Fruit fly (Drosophila melanogaster) whole organism, pupa: ENCODE data around the gene Roc1a.

ENCODE experiments used
- CG10348 ChIP-seq: fragments of 200-800 bp; sonication (Bioruptor generic); IDR thresholded peaks from 2 replicates; pipeline ENCODE4 v1.3.6; 2022; ENCODE audit warnings: missing biosample characterization, missing genetic modification characterization
- CG12605 ChIP-seq: fragments of 200-800 bp; sonication (Bioruptor generic); IDR thresholded peaks from 2 replicates; pipeline ENCODE4 v1.3.6; 2022; ENCODE audit warnings: missing biosample characterization, missing genetic modification characterization
- CG13204 ChIP-seq: fragments of 200-800 bp; sonication (Bioruptor generic); optimal IDR thresholded peaks from 2 replicates; lab custom pipeline; 2018; ENCODE audit warnings: missing biosample characterization, mild to moderate bottlenecking, missing genetic modification characterization, moderate library complexity
- CG14655 ChIP-seq: fragments of 200-800 bp; sonication (Bioruptor generic); optimal IDR thresholded peaks from 3 replicates; lab custom pipeline; 2017; ENCODE audit warnings: mild to moderate bottlenecking, missing biosample characterization, missing genetic modification reagents, missing genetic modification characterization
- CG15710 ChIP-seq: fragments of 200-800 bp; sonication (Bioruptor generic); optimal IDR thresholded peaks from 2 replicates; lab custom pipeline; 2018; ENCODE audit warnings: missing biosample characterization, mild to moderate bottlenecking, missing genetic modification characterization, moderate library complexity
- CG17806 ChIP-seq: fragments of 200-800 bp; sonication (Bioruptor generic); optimal IDR thresholded peaks from 2 replicates; lab custom pipeline; 2018; ENCODE audit warnings: missing biosample characterization, mild to moderate bottlenecking, missing genetic modification characterization, moderate library complexity
- CG32121 ChIP-seq: fragments of 200-800 bp; sonication (Bioruptor generic); IDR thresholded peaks from 2 replicates; pipeline ENCODE4 v1.3.6; 2022; ENCODE audit warnings: missing biosample characterization, missing genetic modification characterization
- CG34367 ChIP-seq: fragments of 200-800 bp; sonication (Bioruptor generic); optimal IDR thresholded peaks from 2 replicates; lab custom pipeline; 2018; ENCODE audit warnings: missing biosample characterization, mild to moderate bottlenecking, missing genetic modification characterization
- CG4496 ChIP-seq: fragments of 200-800 bp; sonication (Bioruptor generic); IDR thresholded peaks from 3 replicates; pipeline ENCODE4 v1.3.6; 2022; ENCODE audit warnings: missing biosample characterization, missing genetic modification characterization
- CG8159 ChIP-seq: fragments of 200-800 bp; sonication (Bioruptor generic); optimal IDR thresholded peaks from 3 replicates; lab custom pipeline; 2018; ENCODE audit warnings: missing biosample characterization, mild to moderate bottlenecking, missing genetic modification characterization, moderate library complexity
- CG8301 ChIP-seq: fragments of 200-800 bp; sonication (Bioruptor generic); optimal IDR thresholded peaks from 2 replicates; lab custom pipeline; 2018; ENCODE audit warnings: missing biosample characterization, mild to moderate bottlenecking, missing genetic modification characterization
- CG9948 ChIP-seq: fragments of 200-800 bp; sonication (Bioruptor generic); optimal IDR thresholded peaks from 2 replicates; lab custom pipeline; 2018; ENCODE audit warnings: missing biosample characterization, mild to moderate bottlenecking, missing genetic modification characterization, moderate library complexity
- D1 ChIP-seq: fragments of 200-800 bp; sonication (Bioruptor generic); optimal IDR thresholded peaks from 2 replicates; lab custom pipeline; 2018; ENCODE audit warnings: missing biosample characterization, mild to moderate bottlenecking, missing genetic modification characterization, moderate library complexity
- EcR ChIP-seq: fragments of 200-800 bp; sonication (Bioruptor generic); optimal IDR thresholded peaks from 3 replicates; lab custom pipeline; 2019; ENCODE audit warnings: missing biosample characterization, missing genetic modification characterization, mild to moderate bottlenecking, moderate library complexity, missing genetic modification reagents
- Ets98B ChIP-seq: fragments of 200-800 bp; sonication (Bioruptor generic); IDR thresholded peaks from 2 replicates; pipeline ENCODE4 v1.3.6; 2022; ENCODE audit warnings: missing biosample characterization, missing genetic modification characterization
- Pif1A ChIP-seq: fragments of 200-800 bp; sonication (Bioruptor generic); optimal IDR thresholded peaks from 3 replicates; lab custom pipeline; 2016; ENCODE audit warnings: missing biosample characterization, missing genetic modification characterization
- Pif1B ChIP-seq: fragments of 200-800 bp; sonication (Bioruptor generic); optimal IDR thresholded peaks from 3 replicates; lab custom pipeline; 2016; ENCODE audit warnings: missing biosample characterization, missing genetic modification characterization
- Snoo ChIP-seq: fragments of 200-800 bp; sonication (Bioruptor generic); optimal IDR thresholded peaks from 3 replicates; lab custom pipeline; 2017; ENCODE audit warnings: missing biosample characterization, mild to moderate bottlenecking, missing genetic modification characterization, inconsistent platforms
- fd96Ca ChIP-seq: fragments of 200-800 bp; sonication (Bioruptor generic); IDR thresholded peaks from 3 replicates; pipeline ENCODE4 v1.3.6; 2022; ENCODE audit warnings: missing biosample characterization, missing genetic modification characterization
- gl ChIP-seq: fragments of 200-800 bp; sonication (Bioruptor generic); optimal IDR thresholded peaks from 2 replicates; lab custom pipeline; 2018; ENCODE audit warnings: missing biosample characterization, mild to moderate bottlenecking, missing genetic modification characterization
- rn ChIP-seq: fragments of 200-800 bp; sonication (Bioruptor generic); IDR thresholded peaks from 2 replicates; pipeline ENCODE4 v1.3.6; 2022; ENCODE audit warnings: missing biosample characterization, missing genetic modification characterization

The Roc1a gene

dm6 chrX:656380-656925 is 9.3 kb downstream of the Roc1a start:
- TF ChIP-seq Pif1A (GFP tag; lab: Kevin White, UChicago) (no peak), CG10348 (no peak), CG9948 (tag; lab: Kevin White, UChicago) (no peak), rn (GFP tag; lab: Robert Waterston, UW) (no peak), CG32121 (GFP tag; lab: Robert Waterston, UW) (no peak), CG4496 (GFP tag; lab: Robert Waterston, UW) (no peak), Ets98B (GFP tag; lab: Robert Waterston, UW) (no peak), CG15710 (tag; lab: Kevin White, UChicago) (no peak), CG14655 (GFP tag; lab: Kevin White, UChicago) (no peak), D1 (tag; lab: Kevin White, UChicago) (no peak), Pif1B (no peak), fd96Ca (GFP tag; lab: Robert Waterston, UW) (no peak), CG8159 (no peak), CG17806 (tag; lab: Kevin White, UChicago) (no peak), Snoo (tag; lab: Kevin White, UChicago) (no peak), CG13204 (GFP tag; lab: Kevin White, UChicago) (no peak)

dm6 chrX:658021-658420 is 10.9 kb downstream of the Roc1a start:
- TF ChIP-seq CG13204 (GFP tag; lab: Kevin White, UChicago), result no peak
- TF ChIP-seq gl (tag; lab: Kevin White, UChicago), result no peak
- no peak for TF ChIP-seq CG17806 (tag; lab: Kevin White, UChicago)
- TF ChIP-seq CG8301 (tag; lab: Kevin White, UChicago), result no peak
- TF ChIP-seq CG14655 (GFP tag; lab: Kevin White, UChicago), result no peak
- TF ChIP-seq CG9948 (tag; lab: Kevin White, UChicago), result no peak
- TF ChIP-seq CG4496 (GFP tag; lab: Robert Waterston, UW), result no peak
- TF ChIP-seq CG32121 (GFP tag; lab: Robert Waterston, UW), result no peak
- no peak for TF ChIP-seq CG8159
- TF ChIP-seq CG15710 (tag; lab: Kevin White, UChicago), result no peak
- TF ChIP-seq CG10348, result no peak
- no peak for TF ChIP-seq CG34367 (tag; lab: Kevin White, UChicago)

dm6 chrX:678503-678902 is 31.4 kb downstream of the Roc1a start:
- TF ChIP-seq CG14655 (GFP tag; lab: Kevin White, UChicago), result peak; percentile 31
- peak; percentile 35 for TF ChIP-seq Pif1A (GFP tag; lab: Kevin White, UChicago)
- 0 out of 2 replicates have a peak, but pooled peaks have one; percentile 31 for TF ChIP-seq CG32121 (GFP tag; lab: Robert Waterston, UW)
- TF ChIP-seq CG9948 (tag; lab: Kevin White, UChicago), result peak; percentile 12
- no peak for TF ChIP-seq Snoo (tag; lab: Kevin White, UChicago)
- TF ChIP-seq CG15710 (tag; lab: Kevin White, UChicago), result peak; percentile 15
- peak; percentile 55; the same call in 1 of the 2 replicates for TF ChIP-seq Ets98B (GFP tag; lab: Robert Waterston, UW)
- TF ChIP-seq CG4496 (GFP tag; lab: Robert Waterston, UW), result peak; percentile 62; the same call in 2 of the 3 replicates
- TF ChIP-seq CG17806 (tag; lab: Kevin White, UChicago), result no peak

dm6 chrX:686437-686972 is 39.4 kb downstream of the Roc1a start, which contains the start of gene sdk:
sdk (plus strand) TSS chrX:686834.
- TF ChIP-seq CG13204 (GFP tag; lab: Kevin White, UChicago) (peak; percentile 76), rn (GFP tag; lab: Robert Waterston, UW) (peak; percentile 52; the same call in 1 of the 2 replicates), CG14655 (GFP tag; lab: Kevin White, UChicago) (peak; percentile 95), EcR (peak; percentile 56), CG8159 (peak; percentile 91), Ets98B (GFP tag; lab: Robert Waterston, UW) (peak; percentile 86), CG17806 (tag; lab: Kevin White, UChicago) (peak; percentile 86), Snoo (tag; lab: Kevin White, UChicago) (peak; percentile 93), CG34367 (tag; lab: Kevin White, UChicago) (peak; percentile 84), CG8301 (tag; lab: Kevin White, UChicago) (peak; percentile 92), Pif1A (GFP tag; lab: Kevin White, UChicago) (peak; percentile 97), fd96Ca (GFP tag; lab: Robert Waterston, UW) (peak; percentile 92), CG12605 (GFP tag; lab: Robert Waterston, UW) (peak; percentile 75), gl (tag; lab: Kevin White, UChicago) (peak; percentile 78), CG9948 (tag; lab: Kevin White, UChicago) (peak; percentile 88), CG32121 (GFP tag; lab: Robert Waterston, UW) (peak; percentile 91), CG10348 (0 out of 2 replicates have a peak, but pooled peaks have one; percentile 65), CG15710 (tag; lab: Kevin White, UChicago) (peak; percentile 89), D1 (tag; lab: Kevin White, UChicago) (peak; percentile 89), Pif1B (peak; percentile 92), CG4496 (GFP tag; lab: Robert Waterston, UW) (peak; percentile 87)

dm6 chrX:687330-688078 is 40.4 kb downstream of the Roc1a start:
- peak; percentile 10 for TF ChIP-seq CG15710 (tag; lab: Kevin White, UChicago)
- no peak for TF ChIP-seq Pif1A (GFP tag; lab: Kevin White, UChicago)
- peak; percentile 5 for TF ChIP-seq CG14655 (GFP tag; lab: Kevin White, UChicago)
- TF ChIP-seq CG13204 (GFP tag; lab: Kevin White, UChicago), result peak; percentile 8
- peak; percentile 50; the same call in 1 of the 3 replicates for TF ChIP-seq CG4496 (GFP tag; lab: Robert Waterston, UW)
- no peak for TF ChIP-seq CG32121 (GFP tag; lab: Robert Waterston, UW)
- no peak for TF ChIP-seq CG9948 (tag; lab: Kevin White, UChicago)
- no peak for TF ChIP-seq EcR
- peak; percentile 20 for TF ChIP-seq CG8159
- peak; percentile 45; the same call in 1 of the 2 replicates for TF ChIP-seq CG12605 (GFP tag; lab: Robert Waterston, UW)
- TF ChIP-seq gl (tag; lab: Kevin White, UChicago), result peak; percentile 40
- TF ChIP-seq fd96Ca (GFP tag; lab: Robert Waterston, UW), result no peak; the same call in 2 of the 3 replicates
- TF ChIP-seq Ets98B (GFP tag; lab: Robert Waterston, UW), result peak; percentile 28; the same call in 1 of the 2 replicates
- no peak for TF ChIP-seq CG17806 (tag; lab: Kevin White, UChicago)
